Worm (Caenorhabditis elegans) whole organism, young adult: ENCODE results near the gene snb-7.

Experiments
- B0035.1 ChIP-seq: sonication (generic microtip); optimal IDR thresholded peaks from 2 replicates; lab custom pipeline; 2016; ENCODE audit warnings: missing genetic modification characterization, mild to moderate bottlenecking, missing compliant biosample characterization, missing genotype, missing genetic modification reagents
- B0261.1 ChIP-seq: sonication (generic microtip); optimal IDR thresholded peaks from 2 replicates; lab custom pipeline; 2016; ENCODE audit warnings: mild to moderate bottlenecking, missing genetic modification characterization, moderate library complexity, missing compliant biosample characterization
- C06A6.2 ChIP-seq: fragments of 200-800 bp; sonication (Bioruptor generic); conservative IDR thresholded peaks from 2 replicates; pipeline ENCODE4 v1.3.6; 2022; ENCODE audit warnings: missing genetic modification characterization, missing compliant biosample characterization
- F22D6.2 ChIP-seq: sonication (generic microtip); optimal IDR thresholded peaks from 2 replicates; lab custom pipeline; 2016; ENCODE audit warnings: mild to moderate bottlenecking, missing genetic modification characterization, missing compliant biosample characterization
- F37B4.10 ChIP-seq: fragments of 200-800 bp; sonication (Bioruptor generic); IDR thresholded peaks from 2 replicates; pipeline ENCODE4 v1.3.6; 2022; ENCODE audit warnings: missing genetic modification characterization, missing compliant biosample characterization
- F39B2.1 ChIP-seq: fragments of 200-800 bp; sonication (Bioruptor generic); IDR thresholded peaks from 2 replicates; pipeline ENCODE4 v1.3.6; 2022; ENCODE audit warnings: missing genetic modification reagents, missing genetic modification characterization, missing compliant biosample characterization
- F52B5.7 ChIP-seq: sonication (generic microtip); optimal IDR thresholded peaks from 2 replicates; lab custom pipeline; 2016; ENCODE audit warnings: mild to moderate bottlenecking, missing genetic modification characterization, missing compliant biosample characterization
- T07F8.4 ChIP-seq: sonication (generic microtip); optimal IDR thresholded peaks from 2 replicates; lab custom pipeline; 2016; ENCODE audit warnings: mild to moderate bottlenecking, missing genetic modification characterization, moderate library complexity, missing compliant biosample characterization
- Y95B8A.8 ChIP-seq: fragments of 200-800 bp; sonication (Bioruptor generic); IDR thresholded peaks from 2 replicates; pipeline ENCODE4 v1.3.6; 2022; ENCODE audit warnings: missing genetic modification reagents, missing genetic modification characterization, missing compliant biosample characterization
- bed-2 ChIP-seq: fragments of 200-800 bp; sonication (Bioruptor generic); IDR thresholded peaks from 2 replicates; pipeline ENCODE4 v1.3.6; 2022; ENCODE audit warnings: missing genetic modification reagents, missing genetic modification characterization, missing compliant biosample characterization
- ccch-3 ChIP-seq: fragments of 200-800 bp; sonication (Bioruptor generic); optimal IDR thresholded peaks from 2 replicates; lab custom pipeline; 2018; ENCODE audit warnings: mild to moderate bottlenecking, missing genetic modification characterization, missing compliant biosample characterization
- ceh-40 ChIP-seq: fragments of 200-800 bp; sonication (Bioruptor generic); IDR thresholded peaks from 2 replicates; pipeline ENCODE4 v1.3.6; 2022; ENCODE audit warnings: missing genetic modification characterization, missing compliant biosample characterization
- ceh-58 ChIP-seq: fragments of 200-800 bp; sonication (Bioruptor generic); IDR thresholded peaks from 2 replicates; pipeline ENCODE4 v1.3.6; 2022; ENCODE audit warnings: missing genetic modification characterization, missing compliant biosample characterization
- dox-1 ChIP-seq: fragments of 200-800 bp; sonication (Bioruptor generic); IDR thresholded peaks from 2 replicates; pipeline ENCODE4 v1.3.6; 2022; ENCODE audit warnings: missing genetic modification reagents, missing genetic modification characterization, missing compliant biosample characterization
- efl-1 ChIP-seq: fragments of 150-350 bp; optimal IDR thresholded peaks from 2 replicates; lab custom pipeline; 2014; ENCODE audit warnings: missing biosample characterization, missing genetic modification reagents, missing genetic modification characterization
- egl-18 ChIP-seq: fragments of 200-800 bp; sonication (Bioruptor generic); IDR thresholded peaks from 2 replicates; pipeline ENCODE4 v1.3.6; 2022; ENCODE audit warnings: missing genetic modification reagents, missing genetic modification characterization, missing compliant biosample characterization
- egl-44 ChIP-seq: fragments of 200-800 bp; sonication (Bioruptor generic); IDR thresholded peaks from 2 replicates; pipeline ENCODE4 v1.3.6; 2022; ENCODE audit warnings: missing genetic modification reagents, missing genetic modification characterization, missing compliant biosample characterization
- egrh-3 ChIP-seq: fragments of 200-800 bp; sonication (Bioruptor generic); IDR thresholded peaks from 2 replicates; pipeline ENCODE4 v1.3.6; 2022; ENCODE audit warnings: missing genetic modification reagents, missing genetic modification characterization, missing compliant biosample characterization
- ekl-4 ChIP-seq: fragments of 200-800 bp; sonication (Bioruptor generic); IDR thresholded peaks from 2 replicates; pipeline ENCODE4 v1.3.6; 2022; ENCODE audit warnings: missing genetic modification reagents, missing genetic modification characterization, missing compliant biosample characterization
- hlh-26 ChIP-seq: fragments of 200-800 bp; sonication (Bioruptor generic); conservative IDR thresholded peaks from 2 replicates; pipeline ENCODE4 v1.3.6; 2022; ENCODE audit warnings: missing genetic modification reagents, missing genetic modification characterization, missing compliant biosample characterization
- hmg-1.2 ChIP-seq: fragments of 200-800 bp; sonication (Bioruptor generic); IDR thresholded peaks from 2 replicates; pipeline ENCODE4 v1.3.6; 2022; ENCODE audit warnings: missing genetic modification reagents, missing genetic modification characterization, missing compliant biosample characterization
- hmg-20 ChIP-seq: fragments of 200-800 bp; sonication (Bioruptor generic); IDR thresholded peaks from 2 replicates; pipeline ENCODE4 v1.3.6; 2022; ENCODE audit warnings: missing genetic modification reagents, missing genetic modification characterization, missing compliant biosample characterization
- lag-1 ChIP-seq: fragments of 200-800 bp; sonication (Bioruptor generic); IDR thresholded peaks from 2 replicates; pipeline ENCODE4 v1.3.6; 2022; ENCODE audit warnings: missing genetic modification reagents, missing genetic modification characterization, missing compliant biosample characterization
- let-607 ChIP-seq, 2 experiments: fragments of 200-800 bp in 1 of 2; sonication (Bioruptor generic) in 1 of 2; sonication (generic microtip) in 1 of 2; optimal IDR thresholded peaks; 2 replicates each; lab custom pipeline; 2016 to 2018; ENCODE audit warnings: mild to moderate bottlenecking in 2 of 2, missing compliant biosample characterization in 2 of 2, missing genetic modification characterization in 2 of 2, moderate library complexity in 2 of 2, missing genotype in 1 of 2
- lin-40 ChIP-seq: sonication (generic microtip); optimal IDR thresholded peaks from 2 replicates; lab custom pipeline; 2016; ENCODE audit warnings: missing genetic modification characterization, mild to moderate bottlenecking, missing compliant biosample characterization, missing genotype, missing genetic modification reagents
- madf-8 ChIP-seq: fragments of 200-800 bp; sonication (Bioruptor generic); conservative IDR thresholded peaks from 2 replicates; pipeline ENCODE4 v1.3.6; 2022; ENCODE audit warnings: missing genetic modification reagents, missing genetic modification characterization, missing compliant biosample characterization
- mel-28 ChIP-seq: sonication (generic microtip); optimal IDR thresholded peaks from 2 replicates; lab custom pipeline; 2016; ENCODE audit warnings: borderline replicate concordance, mild to moderate bottlenecking, missing genetic modification characterization, missing compliant biosample characterization
- nfya-2 ChIP-seq: fragments of 200-800 bp; sonication (Bioruptor generic); IDR thresholded peaks from 2 replicates; pipeline ENCODE4 v1.3.6; 2022; ENCODE audit warnings: missing genetic modification reagents, missing genetic modification characterization, missing compliant biosample characterization
- nhr-27 ChIP-seq: fragments of 200-800 bp; sonication (Bioruptor generic); optimal IDR thresholded peaks from 2 replicates; lab custom pipeline; 2018; ENCODE audit warnings: mild to moderate bottlenecking, missing genetic modification characterization, moderate library complexity, missing compliant biosample characterization
- rcor-1 ChIP-seq: fragments of 200-800 bp; sonication (Bioruptor generic); IDR thresholded peaks from 2 replicates; pipeline ENCODE4 v1.3.6; 2022; ENCODE audit warnings: missing genetic modification reagents, missing genetic modification characterization, missing compliant biosample characterization
- snpc-1.1 ChIP-seq: sonication (generic microtip); optimal IDR thresholded peaks from 2 replicates; lab custom pipeline; 2017; ENCODE audit warnings: missing genetic modification characterization, mild to moderate bottlenecking, missing compliant biosample characterization, antibody characterized with exemption, moderate library complexity, missing genotype, missing genetic modification reagents; ENCODE audit not compliant: insufficient read depth
- snpc-1.3 ChIP-seq: sonication (generic microtip); optimal IDR thresholded peaks from 2 replicates; lab custom pipeline; 2017; ENCODE audit warnings: missing genetic modification characterization, mild to moderate bottlenecking, missing compliant biosample characterization, antibody characterized with exemption, moderate library complexity, missing genotype, missing genetic modification reagents; ENCODE audit not compliant: insufficient read depth
- tlf-1 ChIP-seq: fragments of 200-800 bp; sonication (Bioruptor generic); optimal IDR thresholded peaks from 2 replicates; lab custom pipeline; 2018; ENCODE audit warnings: mild to moderate bottlenecking, missing genetic modification characterization, missing compliant biosample characterization
- unc-62 ChIP-seq: fragments of 150-350 bp; optimal IDR thresholded peaks from 2 replicates; lab custom pipeline; 2014; ENCODE audit warnings: missing biosample characterization, missing genetic modification reagents, missing genetic modification characterization
- ztf-18 ChIP-seq: sonication (generic microtip); optimal IDR thresholded peaks from 2 replicates; lab custom pipeline; 2016; ENCODE audit warnings: missing genotype, mild to moderate bottlenecking, missing genetic modification characterization, missing compliant biosample characterization
- ztf-25 ChIP-seq: fragments of 200-800 bp; sonication (Bioruptor generic); IDR thresholded peaks from 2 replicates; pipeline ENCODE4 v1.3.6; 2022; ENCODE audit warnings: missing genetic modification reagents, missing genetic modification characterization, missing compliant biosample characterization
- ztf-28 ChIP-seq: fragments of 200-800 bp; sonication (Bioruptor generic); IDR thresholded peaks from 2 replicates; pipeline ENCODE4 v1.3.6; 2022; ENCODE audit warnings: missing genetic modification reagents, missing genetic modification characterization, missing compliant biosample characterization

snb-7 gene

ce11 chrIV:12540242-12540641, 20.4 kb upstream of the snb-7 start:
- TF ChIP-seq rcor-1 (GFP tag; lab: Robert Waterston, UW) (no peak), ztf-25 (GFP tag; lab: Robert Waterston, UW) (no peak), snpc-1.3 (tag; lab: Kevin White, UChicago) (no peak), ztf-28 (no peak), hmg-20 (GFP tag; lab: Robert Waterston, UW) (no peak), Y95B8A.8 (GFP tag; lab: Robert Waterston, UW) (no peak), nfya-2 (GFP tag; lab: Robert Waterston, UW) (no peak), ztf-18 (tag; lab: Kevin White, UChicago) (no peak), F37B4.10 (no peak), ccch-3 (GFP tag; lab: Kevin White, UChicago) (no peak), C06A6.2 (GFP tag; lab: Robert Waterston, UW) (no peak), egl-44 (GFP tag; lab: Robert Waterston, UW) (no peak), let-607 (tag; optimal IDR thresholded peaks at IDR 0.05; lab: Kevin White, UChicago) (no peak)

ce11 chrIV:12542011-12542410, 18.7 kb upstream of the snb-7 start, which contains the start of gene ham-1:
Gene ham-1 (plus strand): TSS chrIV:12542183.
- TF ChIP-seq egrh-3 (GFP tag; lab: Robert Waterston, UW) (peak; percentile 23; the same call in 1 of the 2 replicates), snpc-1.3 (tag; lab: Kevin White, UChicago) (no peak)

- TF ChIP-seq hlh-26 (GFP tag; lab: Robert Waterston, UW) (no peak), tlf-1 (GFP tag; lab: Kevin White, UChicago) (no peak), ceh-58 (GFP tag; lab: Robert Waterston, UW) (no peak)
- TF ChIP-seq, all 124 proteins: peak for 0
Measured at ce11 chrIV:12544624-12545023, 16.0 kb upstream of the snb-7 start.

ce11 chrIV:12545393-12545792, 15.3 kb upstream of the snb-7 start:
- TF ChIP-seq hmg-1.2 (GFP tag; lab: Robert Waterston, UW) (peak; percentile 64; the same call in 1 of the 2 replicates), ekl-4 (GFP tag; lab: Robert Waterston, UW) (no peak)

ce11 chrIV:12545902-12546301, 14.8 kb upstream of the snb-7 start:
- TF ChIP-seq lin-40 (no peak), lag-1 (GFP tag; lab: Robert Waterston, UW) (no peak), B0035.1 (tag; lab: Kevin White, UChicago) (no peak), nfya-2 (GFP tag; lab: Robert Waterston, UW) (no peak), snpc-1.1 (tag; lab: Kevin White, UChicago) (no peak), ceh-40 (GFP tag; lab: Robert Waterston, UW) (no peak), F52B5.7 (no peak), ccch-3 (GFP tag; lab: Kevin White, UChicago) (no peak), dox-1 (GFP tag; lab: Robert Waterston, UW) (no peak), nhr-27 (tag; lab: Kevin White, UChicago) (no peak), egl-18 (GFP tag; lab: Robert Waterston, UW) (no peak), F22D6.2 (tag; lab: Kevin White, UChicago) (no peak), T07F8.4 (no peak), F39B2.1 (GFP tag; lab: Robert Waterston, UW) (no peak), B0261.1 (tag; lab: Kevin White, UChicago) (no peak), unc-62 (no peak), efl-1 (GFP tag; lab: Kevin White, UChicago) (no peak), bed-2 (GFP tag; lab: Robert Waterston, UW) (no peak), madf-8 (no peak), mel-28 (tag; lab: Kevin White, UChicago) (no peak)
